Fruit fly (Drosophila melanogaster): ENCODE results near the gene tnc.

The tnc gene

dm6 chr3R:25054451-25055188 is 70.4 kb downstream of the tnc start, which contains the start of gene CG31109 (continued):
- no peak for TF ChIP-seq ato (GFP tag; IDR thresholded peaks at IDR 0.05; ENCODE audit: partially characterized antibody)
- no peak for TF ChIP-seq CG7745 (tag; optimal IDR thresholded peaks at IDR 0.05)
- TF ChIP-seq dan (GFP tag; IDR thresholded peaks at IDR 0.05) = no peak
- TF ChIP-seq Abd-B (GFP tag; optimal IDR thresholded peaks at IDR 0.05) = no peak
- no peak for TF ChIP-seq Doc2 (GFP tag; IDR thresholded peaks at IDR 0.05)
- peak; percentile 67 for TF ChIP-seq CG8924 (tag; optimal IDR thresholded peaks at IDR 0.05)
- no peak for TF ChIP-seq TFAM (GFP tag; optimal IDR thresholded peaks at IDR 0.05)
- TF ChIP-seq psq (GFP tag; optimal IDR thresholded peaks at IDR 0.05) = no peak
- no peak for TF ChIP-seq E2f1 (GFP tag; IDR thresholded peaks at IDR 0.05)
- no peak for TF ChIP-seq az2 (GFP tag; optimal IDR thresholded peaks at IDR 0.05)
- TF ChIP-seq lov (optimal IDR thresholded peaks at IDR 0.05) = no peak
- TF ChIP-seq lov (GFP tag; IDR thresholded peaks at IDR 0.05) = no peak
- no peak for TF ChIP-seq Ptx1 (GFP tag; IDR thresholded peaks at IDR 0.05)
- peak; percentile 70 for TF ChIP-seq CG14710 (tag; optimal IDR thresholded peaks at IDR 0.05)
- peak; percentile 37; the same call in 1 of the 2 replicates for TF ChIP-seq CG3847 (GFP tag; IDR thresholded peaks at IDR 0.05)
- TF ChIP-seq da (GFP tag; optimal IDR thresholded peaks at IDR 0.05) = no peak
- TF ChIP-seq pzg (GFP tag; optimal IDR thresholded peaks at IDR 0.05) = peak; percentile 77
- TF ChIP-seq tup (GFP tag; optimal IDR thresholded peaks at IDR 0.05) = no peak
- TF ChIP-seq CG5953 (GFP tag; IDR thresholded peaks at IDR 0.05) = no peak
- TF ChIP-seq shn (GFP tag; optimal IDR thresholded peaks at IDR 0.05) = no peak
- no peak for TF ChIP-seq Hr3 (GFP tag; optimal IDR thresholded peaks at IDR 0.05)
- no peak for TF ChIP-seq CG32772 (GFP tag; IDR thresholded peaks at IDR 0.05)
- no peak for TF ChIP-seq ERR (GFP tag; optimal IDR thresholded peaks at IDR 0.05)
- TF ChIP-seq pfk (GFP tag; optimal IDR thresholded peaks at IDR 0.05) = peak; percentile 94
- peak; percentile 40 for TF ChIP-seq phol (tag; optimal IDR thresholded peaks at IDR 0.05)
- TF ChIP-seq row (GFP tag; IDR thresholded peaks at IDR 0.05) = peak; percentile 70
- no peak for TF ChIP-seq Nf-YA (GFP tag; IDR thresholded peaks at IDR 0.05)
- no peak for TF ChIP-seq so (GFP tag; IDR thresholded peaks at IDR 0.05)
- TF ChIP-seq CG4820 (GFP tag; optimal IDR thresholded peaks at IDR 0.05) = no peak
- no peak for TF ChIP-seq tx (GFP tag; optimal IDR thresholded peaks at IDR 0.05)
- peak; percentile 22 for TF ChIP-seq CG8944 (GFP tag; optimal IDR thresholded peaks at IDR 0.05)
- no peak for TF ChIP-seq Mes4 (GFP tag; optimal IDR thresholded peaks at IDR 0.05)
- TF ChIP-seq HHEX (GFP tag; optimal IDR thresholded peaks at IDR 0.05) = no peak
- TF ChIP-seq CG2129 (GFP tag; IDR thresholded peaks at IDR 0.05; ENCODE audit: partially characterized antibody) = 0 out of 2 replicates have a peak, but pooled peaks have one; percentile 17
- peak; percentile 26 for TF ChIP-seq pum (GFP tag; optimal IDR thresholded peaks at IDR 0.05)
- peak; percentile 44; the same call in 1 of the 2 replicates for TF ChIP-seq unc-4 (GFP tag; IDR thresholded peaks at IDR 0.05; ENCODE audit: partially characterized antibody)
- TF ChIP-seq CG9437 (GFP tag; optimal IDR thresholded peaks at IDR 0.05) = no peak
- TF ChIP-seq CG4707 (GFP tag; optimal IDR thresholded peaks at IDR 0.05) = no peak
- TF ChIP-seq salm (tag; optimal IDR thresholded peaks at IDR 0.05) = no peak
- no peak for TF ChIP-seq ATbp (GFP tag; optimal IDR thresholded peaks at IDR 0.05)
- no peak for TF ChIP-seq CG16863 (GFP tag; optimal IDR thresholded peaks at IDR 0.05)
- no peak for TF ChIP-seq jigr1 (GFP tag; IDR thresholded peaks at IDR 0.05)
- TF ChIP-seq fu2 (GFP tag; optimal IDR thresholded peaks at IDR 0.05) = no peak
- peak; percentile 29 for TF ChIP-seq CoRest (tag; optimal IDR thresholded peaks at IDR 0.05)
- peak; percentile 40 for TF ChIP-seq CG10147 (GFP tag; optimal IDR thresholded peaks at IDR 0.05)
- TF ChIP-seq CG8478 (optimal IDR thresholded peaks at IDR 0.05) = no peak
- TF ChIP-seq aop (GFP tag; IDR thresholded peaks at IDR 0.05) = no peak
- no peak for TF ChIP-seq br (optimal IDR thresholded peaks at IDR 0.05)
- no peak for TF ChIP-seq CG11085 (GFP tag; IDR thresholded peaks at IDR 0.05)
- no peak for TF ChIP-seq HLH3B (GFP tag; IDR thresholded peaks at IDR 0.05)
- no peak for TF ChIP-seq bab2 (GFP tag; optimal IDR thresholded peaks at IDR 0.05)
